Worm (Caenorhabditis elegans) whole organism, L4 larva: ENCODE results near the gene clec-160.

Experiments used
- F10B5.3 ChIP-seq: sonication (generic microtip); optimal IDR thresholded peaks from 2 replicates; lab custom pipeline; 2016; ENCODE audit warnings: mild to moderate bottlenecking, missing genetic modification characterization, missing compliant biosample characterization
- F37D6.2 ChIP-seq: sonication (generic microtip); optimal IDR thresholded peaks from 2 replicates; lab custom pipeline; 2016; ENCODE audit warnings: mild to moderate bottlenecking, missing genetic modification characterization, missing compliant biosample characterization
- F49E8.2 ChIP-seq: sonication (generic microtip); optimal IDR thresholded peaks from 2 replicates; lab custom pipeline; 2016; ENCODE audit warnings: missing compliant biosample characterization, mild to moderate bottlenecking, missing genetic modification characterization, borderline replicate concordance
- T20F7.1 ChIP-seq: fragments of 200-800 bp; sonication (Bioruptor generic); optimal IDR thresholded peaks from 2 replicates; lab custom pipeline; 2018; ENCODE audit warnings: mild to moderate bottlenecking, missing genetic modification characterization, missing compliant biosample characterization
- T26A8.4 ChIP-seq: fragments of 200-800 bp; sonication (Bioruptor generic); IDR thresholded peaks from 2 replicates; pipeline ENCODE4 v1.3.6; 2022; ENCODE audit warnings: missing genetic modification characterization, missing compliant biosample characterization
- ZK337.2 ChIP-seq: fragments of 200-800 bp; sonication (Bioruptor generic); IDR thresholded peaks from 2 replicates; pipeline ENCODE4 v1.3.6; 2022; ENCODE audit warnings: missing genetic modification reagents, missing genetic modification characterization, missing compliant biosample characterization
- ZK546.5 ChIP-seq, 2 experiments: sonication (generic microtip); optimal IDR thresholded peaks; 2 replicates each; lab custom pipeline; 2017; ENCODE audit warnings: missing biosample characterization in 2 of 2, missing genetic modification characterization in 2 of 2
- aha-1 ChIP-seq: fragments of 150-350 bp; peaks from one replicate; lab custom pipeline; 2014; ENCODE audit warnings: missing biosample characterization, missing genetic modification characterization
- ama-1 ChIP-seq: fragments of 150-350 bp; optimal IDR thresholded peaks from 2 replicates; lab custom pipeline; 2014; ENCODE audit warnings: inconsistent platforms, mixed read lengths
- arid-1 ChIP-seq: fragments of 200-800 bp; sonication (Bioruptor generic); conservative IDR thresholded peaks from 2 replicates; pipeline ENCODE4 v1.3.6; 2022; ENCODE audit warnings: missing genetic modification reagents, missing genetic modification characterization, missing compliant biosample characterization
- ceh-28 ChIP-seq: fragments of 150-350 bp; optimal IDR thresholded peaks from 2 replicates; lab custom pipeline; 2014; ENCODE audit warnings: missing biosample characterization, missing genetic modification reagents, missing genetic modification characterization
- ceh-32 ChIP-seq: sonication (generic microtip); optimal IDR thresholded peaks from 2 replicates; lab custom pipeline; 2016; ENCODE audit warnings: mild to moderate bottlenecking, missing genetic modification characterization, missing compliant biosample characterization; ENCODE audit not compliant: poor library complexity
- ceh-62 ChIP-seq: sonication (generic microtip); optimal IDR thresholded peaks from 2 replicates; lab custom pipeline; 2017; ENCODE audit warnings: missing biosample characterization, missing genetic modification characterization
- ctbp-1 ChIP-seq: fragments of 200-800 bp; sonication (Bioruptor generic); IDR thresholded peaks from 2 replicates; pipeline ENCODE4 v1.3.6; 2022; ENCODE audit warnings: missing genetic modification reagents, missing genetic modification characterization, missing compliant biosample characterization
- daf-12 ChIP-seq: fragments of 150-350 bp; optimal IDR thresholded peaks from 2 replicates; lab custom pipeline; 2014; ENCODE audit warnings: missing biosample characterization, missing genetic modification reagents, missing genetic modification characterization
- daf-19 ChIP-seq: fragments of 200-800 bp; sonication (Bioruptor generic); conservative IDR thresholded peaks from 2 replicates; pipeline ENCODE4 v1.3.6; 2022; ENCODE audit warnings: missing genetic modification characterization, missing compliant biosample characterization
- daf-8 ChIP-seq: fragments of 200-800 bp; sonication (Bioruptor generic); IDR thresholded peaks from 2 replicates; pipeline ENCODE4 v1.3.6; 2022; ENCODE audit warnings: missing genetic modification characterization, missing compliant biosample characterization
- dmd-8 ChIP-seq: fragments of 200-800 bp; sonication (Bioruptor generic); IDR thresholded peaks from 2 replicates; pipeline ENCODE4 v1.3.6; 2022; ENCODE audit warnings: missing genetic modification characterization, missing compliant biosample characterization
- dmd-9 ChIP-seq: fragments of 200-800 bp; sonication (Bioruptor generic); IDR thresholded peaks from 2 replicates; pipeline ENCODE4 v1.3.6; 2022; ENCODE audit warnings: missing genetic modification reagents, missing genetic modification characterization, missing compliant biosample characterization
- egl-43 ChIP-seq: fragments of 200-800 bp; sonication (Bioruptor generic); IDR thresholded peaks from 2 replicates; pipeline ENCODE4 v1.3.6; 2022; ENCODE audit warnings: missing genetic modification reagents, missing genetic modification characterization, missing compliant biosample characterization
- fos-1 ChIP-seq: fragments of 150-350 bp; optimal IDR thresholded peaks from 2 replicates; lab custom pipeline; 2014; ENCODE audit warnings: missing biosample characterization, missing genetic modification characterization
- gei-8 ChIP-seq: fragments of 200-800 bp; sonication (Bioruptor generic); optimal IDR thresholded peaks from 2 replicates; lab custom pipeline; 2018; ENCODE audit warnings: mild to moderate bottlenecking, missing genetic modification characterization, missing compliant biosample characterization
- hlh-11 ChIP-seq: fragments of 200-800 bp; sonication (Bioruptor generic); optimal IDR thresholded peaks from 2 replicates; lab custom pipeline; 2018; ENCODE audit warnings: mild to moderate bottlenecking, missing genetic modification characterization, missing compliant biosample characterization
- hmg-1.1 ChIP-seq: fragments of 200-800 bp; sonication (Bioruptor generic); IDR thresholded peaks from 2 replicates; pipeline ENCODE4 v1.3.6; 2022; ENCODE audit warnings: missing genetic modification reagents, missing genetic modification characterization, missing compliant biosample characterization
- jun-1 ChIP-seq: fragments of 150-350 bp; optimal IDR thresholded peaks from 2 replicates; lab custom pipeline; 2014; ENCODE audit warnings: missing biosample characterization, missing genetic modification reagents, missing genetic modification characterization
- lin-38 ChIP-seq: fragments of 200-800 bp; sonication (Bioruptor generic); IDR thresholded peaks from 2 replicates; pipeline ENCODE4 v1.3.6; 2022; ENCODE audit warnings: missing genetic modification reagents, missing genetic modification characterization, missing compliant biosample characterization
- lin-39 ChIP-seq: fragments of 150-350 bp; optimal IDR thresholded peaks from 2 replicates; lab custom pipeline; 2014; ENCODE audit warnings: missing biosample characterization, missing genetic modification reagents, missing genetic modification characterization
- lsy-2 ChIP-seq, 2 experiments: fragments of 150-350 bp in 1 of 2; sonication (generic microtip) in 1 of 2; optimal IDR thresholded peaks; 2 replicates each; lab custom pipeline; 2014 to 2017; ENCODE audit warnings: missing biosample characterization in 2 of 2, missing genetic modification characterization in 2 of 2
- mep-1 ChIP-seq: fragments of 150-350 bp; sonication (generic microtip); optimal IDR thresholded peaks from 3 replicates; lab custom pipeline; 2014; ENCODE audit warnings: missing biosample characterization, missing genetic modification characterization
- mxl-2 ChIP-seq: fragments of 200-800 bp; sonication (Bioruptor generic); conservative IDR thresholded peaks from 2 replicates; pipeline ENCODE4 v1.3.6; 2022; ENCODE audit warnings: missing genetic modification reagents, missing genetic modification characterization, missing compliant biosample characterization
- nhr-10 ChIP-seq: fragments of 150-350 bp; optimal IDR thresholded peaks from 2 replicates; lab custom pipeline; 2014; ENCODE audit warnings: missing biosample characterization, missing genetic modification characterization
- nhr-102 ChIP-seq: sonication (generic microtip); optimal IDR thresholded peaks from 2 replicates; lab custom pipeline; 2016; ENCODE audit warnings: mild to moderate bottlenecking, missing genetic modification characterization, moderate library complexity, missing compliant biosample characterization
- nhr-11 ChIP-seq: fragments of 150-350 bp; optimal IDR thresholded peaks from 2 replicates; lab custom pipeline; 2014; ENCODE audit warnings: missing biosample characterization, missing genetic modification characterization
- nhr-25 ChIP-seq: sonication (generic microtip); optimal IDR thresholded peaks from 2 replicates; lab custom pipeline; 2017; ENCODE audit warnings: missing genetic modification characterization, mild to moderate bottlenecking, missing compliant biosample characterization, antibody characterized with exemption, moderate library complexity, borderline replicate concordance; ENCODE audit not compliant: insufficient read depth
- nhr-28 ChIP-seq: fragments of 150-350 bp; optimal IDR thresholded peaks from 2 replicates; lab custom pipeline; 2014; ENCODE audit warnings: missing biosample characterization, missing genetic modification characterization
- nhr-41 ChIP-seq: fragments of 200-800 bp; sonication (Bioruptor generic); IDR thresholded peaks from 2 replicates; pipeline ENCODE4 v1.3.6; 2022; ENCODE audit warnings: missing genetic modification reagents, missing genetic modification characterization, missing compliant biosample characterization
- nhr-6 ChIP-seq: fragments of 150-350 bp; optimal IDR thresholded peaks from 2 replicates; lab custom pipeline; 2014; ENCODE audit warnings: missing biosample characterization, missing genetic modification characterization
- nhr-77 ChIP-seq: fragments of 150-350 bp; optimal IDR thresholded peaks from 2 replicates; lab custom pipeline; 2014; ENCODE audit warnings: missing biosample characterization, missing genetic modification characterization
- php-3 ChIP-seq: fragments of 200-800 bp; sonication (Bioruptor generic); IDR thresholded peaks from 2 replicates; pipeline ENCODE4 v1.3.6; 2022; ENCODE audit warnings: missing genetic modification reagents, missing genetic modification characterization, missing compliant biosample characterization
- sdz-12 ChIP-seq: fragments of 200-800 bp; sonication (Bioruptor generic); optimal IDR thresholded peaks from 2 replicates; lab custom pipeline; 2018; ENCODE audit warnings: mild to moderate bottlenecking, missing genetic modification characterization, missing compliant biosample characterization
- set-16 ChIP-seq: fragments of 200-800 bp; sonication (Bioruptor generic); IDR thresholded peaks from 2 replicates; pipeline ENCODE4 v1.3.6; 2022; ENCODE audit warnings: missing genetic modification reagents, missing genetic modification characterization, missing compliant biosample characterization
- snpc-4 ChIP-seq: fragments of 150-350 bp; optimal IDR thresholded peaks from 2 replicates; lab custom pipeline; 2014; ENCODE audit warnings: missing biosample characterization, missing genetic modification characterization
- tag-97 ChIP-seq: fragments of 200-800 bp; sonication (Bioruptor generic); IDR thresholded peaks from 2 replicates; pipeline ENCODE4 v1.3.6; 2022; ENCODE audit warnings: missing genetic modification characterization, missing compliant biosample characterization
- unc-39 ChIP-seq: sonication (generic microtip); optimal IDR thresholded peaks from 2 replicates; lab custom pipeline; 2017; ENCODE audit warnings: missing biosample characterization, missing genetic modification characterization
- vab-7 ChIP-seq: fragments of 200-800 bp; sonication (Bioruptor generic); IDR thresholded peaks from 2 replicates; pipeline ENCODE4 v1.3.6; 2022; ENCODE audit warnings: missing genetic modification reagents, missing genetic modification characterization, missing compliant biosample characterization
- zag-1 ChIP-seq: fragments of 150-350 bp; optimal IDR thresholded peaks from 2 replicates; lab custom pipeline; 2014; ENCODE audit warnings: missing biosample characterization, missing genetic modification characterization
- zip-2 ChIP-seq: fragments of 150-350 bp; optimal IDR thresholded peaks from 2 replicates; lab custom pipeline; 2014; ENCODE audit warnings: missing biosample characterization, missing genetic modification characterization

clec-160 gene

ce11 chrIII:8232634-8233033, 43.1 kb downstream of the clec-160 start, which contains the start of gene henn-1 (continued):
- no peak for TF ChIP-seq F10B5.3 (tag; lab: Kevin White, UChicago)
- TF ChIP-seq tag-97 = no peak
- TF ChIP-seq nhr-28 (tag; lab: Kevin White, UChicago) = no peak
- no peak for TF ChIP-seq snpc-4 (tag; lab: Kevin White, UChicago)
- TF ChIP-seq nhr-11 (tag; lab: Kevin White, UChicago) = no peak
- TF ChIP-seq nhr-41 (GFP tag; lab: Robert Waterston, UW) = no peak
- peak; percentile 10 for TF ChIP-seq mep-1 (tag; lab: Kevin White, UChicago)
- TF ChIP-seq jun-1 = no peak
- no peak for TF ChIP-seq vab-7 (GFP tag; lab: Robert Waterston, UW)
- no peak for TF ChIP-seq F37D6.2 (tag; lab: Kevin White, UChicago)
- no peak for TF ChIP-seq set-16 (GFP tag; lab: Robert Waterston, UW)
- no peak for TF ChIP-seq mxl-2 (GFP tag; lab: Robert Waterston, UW)
- TF ChIP-seq zag-1 (tag; lab: Kevin White, UChicago) = no peak
- no peak for TF ChIP-seq fos-1 (tag; lab: Kevin White, UChicago)
- TF ChIP-seq hmg-1.1 (GFP tag; lab: Robert Waterston, UW) = no peak
- no peak for TF ChIP-seq nhr-6 (tag; lab: Kevin White, UChicago)
- TF ChIP-seq nhr-25 (tag; lab: Kevin White, UChicago) = no peak
- TF ChIP-seq nhr-77 (tag; lab: Kevin White, UChicago) = no peak
- peak; percentile 3 for TF ChIP-seq hlh-11 (tag; lab: Kevin White, UChicago)
- TF ChIP-seq daf-8 = no peak
- no peak for TF ChIP-seq zip-2 (tag; lab: Kevin White, UChicago)
- TF ChIP-seq daf-12 (tag; lab: Kevin White, UChicago) = no peak
- TF ChIP-seq arid-1 = 0 out of 2 replicates have a peak, but pooled peaks have one; percentile 21
- no peak for TF ChIP-seq F49E8.2 (tag; lab: Kevin White, UChicago)
- no peak for TF ChIP-seq daf-19 (GFP tag; lab: Robert Waterston, UW)
- no peak for TF ChIP-seq ceh-28 (tag; lab: Kevin White, UChicago)
- TF ChIP-seq ceh-32 (tag; lab: Kevin White, UChicago) = no peak
- no peak for TF ChIP-seq ama-1 (lab: Kevin White, UChicago)
- TF ChIP-seq lsy-2 (tag; optimal IDR thresholded peaks at IDR 0.05; lab: Kevin White, UChicago) = no peak
- peak; percentile 27 for TF ChIP-seq sdz-12 (GFP tag; lab: Kevin White, UChicago)
- TF ChIP-seq unc-39 (tag; lab: Kevin White, UChicago) = no peak
- no peak for TF ChIP-seq ZK337.2 (GFP tag; lab: Robert Waterston, UW)
- no peak for TF ChIP-seq dmd-8 (GFP tag; lab: Robert Waterston, UW)
- TF ChIP-seq gei-8 (GFP tag; lab: Kevin White, UChicago) = no peak
- TF ChIP-seq aha-1 = no peak
- peak; percentile 48 for TF ChIP-seq lin-39 (tag; lab: Kevin White, UChicago)
- TF ChIP-seq php-3 (GFP tag; lab: Robert Waterston, UW) = no peak
- TF ChIP-seq nhr-10 (tag; lab: Kevin White, UChicago) = no peak
- no peak for TF ChIP-seq T20F7.1 (GFP tag; lab: Kevin White, UChicago)

- peak; percentile 11 for TF ChIP-seq F37D6.2 (tag; lab: Kevin White, UChicago)
- TF ChIP-seq hmg-1.1 (GFP tag; lab: Robert Waterston, UW) = 0 out of 2 replicates have a peak, but pooled peaks have one; percentile 6
- TF ChIP-seq ZK546.5 (tag; optimal IDR thresholded peaks at IDR 0.05; lab: Kevin White, UChicago) = no peak
- TF ChIP-seq dmd-9 (GFP tag; lab: Robert Waterston, UW) = no peak
- peak in 1 of 2 experiments; percentile 15 for TF ChIP-seq lsy-2 (tag; optimal IDR thresholded peaks at IDR 0.05; lab: Kevin White, UChicago)
- no peak for TF ChIP-seq set-16 (GFP tag; lab: Robert Waterston, UW)
- no peak for TF ChIP-seq T26A8.4 (GFP tag; lab: Robert Waterston, UW)
- TF ChIP-seq ceh-62 = no peak
- TF ChIP-seq lin-38 = 0 out of 2 replicates have a peak, but pooled peaks have one; percentile 13
- TF ChIP-seq nhr-102 = no peak
- 0 out of 2 replicates have a peak, but pooled peaks have one; percentile 41 for TF ChIP-seq ctbp-1 (GFP tag; lab: Robert Waterston, UW)
- TF ChIP-seq egl-43 (GFP tag; lab: Robert Waterston, UW) = no peak
- peak; percentile 27 for TF ChIP-seq nhr-11 (tag; lab: Kevin White, UChicago)
Measured at ce11 chrIII:8229480-8229879, 46.3 kb downstream of the clec-160 start.
